Worm (Caenorhabditis elegans): Measurements from ENCODE around the gene sdha-1.

Gene sdha-1

ce11 chrX:8563663-8564450, 18.0 kb upstream of the sdha-1 start:
- peak; percentile 23 for TF ChIP-seq lin-14 (GFP tag; optimal IDR thresholded peaks at IDR 0.05)
- TF ChIP-seq C04F5.9 (tag; optimal IDR thresholded peaks at IDR 0.05): no peak
- peak; percentile 26 for TF ChIP-seq elt-2 (tag; optimal IDR thresholded peaks at IDR 0.05)
- no peak for TF ChIP-seq lin-35 (GFP tag; optimal IDR thresholded peaks at IDR 0.05)
- no peak for TF ChIP-seq zip-4 (GFP tag; optimal IDR thresholded peaks at IDR 0.05)
- TF ChIP-seq elt-3 (tag; optimal IDR thresholded peaks at IDR 0.05): peak in 1 of 6 experiments; percentile 36
- peak; percentile 18 for TF ChIP-seq nhr-20 (tag; optimal IDR thresholded peaks at IDR 0.05)
- no peak for TF ChIP-seq ama-1 (optimal IDR thresholded peaks at IDR 0.05)
- peak; percentile 47 for TF ChIP-seq nhr-85 (tag)
- TF ChIP-seq nhr-77 (tag; optimal IDR thresholded peaks at IDR 0.05): no peak
- no peak for TF ChIP-seq sup-37 (GFP tag; optimal IDR thresholded peaks at IDR 0.05)
- TF ChIP-seq dsc-1 (tag; optimal IDR thresholded peaks at IDR 0.05): peak; percentile 60
- no peak for TF ChIP-seq mef-2 (tag; optimal IDR thresholded peaks at IDR 0.05)

- no peak for TF ChIP-seq sox-4 (tag; optimal IDR thresholded peaks at IDR 0.05)
- no peak for TF ChIP-seq hlh-4 (tag; optimal IDR thresholded peaks at IDR 0.05)
- TF ChIP-seq lin-15B (tag; optimal IDR thresholded peaks at IDR 0.05): no peak
- TF ChIP-seq ets-5 (GFP tag; IDR thresholded peaks at IDR 0.05): no peak
- TF ChIP-seq aha-1 (tag; optimal IDR thresholded peaks at IDR 0.05): no peak
- no peak for TF ChIP-seq mef-2 (tag; optimal IDR thresholded peaks at IDR 0.05)
Measured at ce11 chrX:8562586-8562985, 16.8 kb upstream of the sdha-1 start.

- TF ChIP-seq xbp-1 (tag; optimal IDR thresholded peaks at IDR 0.05) (no peak), nhr-12 (tag; optimal IDR thresholded peaks at IDR 0.05) (no peak), grh-1 (GFP tag; IDR thresholded peaks at IDR 0.05) (no peak), nhr-237 (tag; optimal IDR thresholded peaks at IDR 0.05) (no peak), nhr-11 (tag; optimal IDR thresholded peaks at IDR 0.05) (no peak), fkh-10 (GFP tag; optimal IDR thresholded peaks at IDR 0.05) (peak; percentile 3), C34B4.2 (tag; optimal IDR thresholded peaks at IDR 0.05) (no peak), elt-3 (tag; optimal IDR thresholded peaks at IDR 0.05) (no peak), lin-14 (GFP tag; optimal IDR thresholded peaks at IDR 0.05) (peak; percentile 59), pqm-1 (tag; optimal IDR thresholded peaks at IDR 0.05) (no peak), ceh-90 (tag; optimal IDR thresholded peaks at IDR 0.05) (no peak), dpl-1 (GFP tag; optimal IDR thresholded peaks at IDR 0.05) (no peak), nhr-85 (tag) (peak; percentile 55), dsc-1 (tag; optimal IDR thresholded peaks at IDR 0.05) (peak; percentile 26), nhr-19 (GFP tag; conservative IDR thresholded peaks at IDR 0.05) (peak; percentile 23; the same call in 1 of the 2 replicates), lin-15B (tag; optimal IDR thresholded peaks at IDR 0.05) (no peak), snu-23 (GFP tag; optimal IDR thresholded peaks at IDR 0.05) (peak; percentile 31), lir-3 (tag; optimal IDR thresholded peaks at IDR 0.05; ENCODE audit: poor library complexity) (no peak), aly-2 (tag; optimal IDR thresholded peaks at IDR 0.05) (no peak), nhr-90 (tag; optimal IDR thresholded peaks at IDR 0.05; ENCODE audit: poor library complexity) (peak; percentile 28), efl-1 (optimal IDR thresholded peaks at IDR 0.05) (peak in 1 of 2 experiments; percentile 24), efl-1 (GFP tag; optimal IDR thresholded peaks at IDR 0.05 in 1 of 2) (no peak), mdl-1 (tag; optimal IDR thresholded peaks at IDR 0.05) (peak in 1 of 2 experiments; percentile 12), blmp-1 (tag; optimal IDR thresholded peaks at IDR 0.05) (peak; percentile 4), fos-1 (tag; optimal IDR thresholded peaks at IDR 0.05) (no peak), unc-130 (tag; optimal IDR thresholded peaks at IDR 0.05) (no peak), unc-98 (GFP tag; IDR thresholded peaks at IDR 0.05) (no peak), mep-1 (tag; optimal IDR thresholded peaks at IDR 0.05) (peak; percentile 21), pax-3 (tag; optimal IDR thresholded peaks at IDR 0.05) (no peak), swsn-7 (tag; optimal IDR thresholded peaks at IDR 0.05) (peak; percentile 30), nhr-47 (tag; optimal IDR thresholded peaks at IDR 0.05) (peak; percentile 28), ceh-63 (GFP tag; optimal IDR thresholded peaks at IDR 0.05) (no peak), ztf-4 (tag; optimal IDR thresholded peaks at IDR 0.05) (no peak), unc-86 (tag; optimal IDR thresholded peaks at IDR 0.05) (peak; percentile 13), lin-39 (tag; optimal IDR thresholded peaks at IDR 0.05) (no peak)
Measured at ce11 chrX:8556614-8557196, 10.9 kb upstream of the sdha-1 start, which contains the start of gene utx-1. Gene utx-1, plus strand, starts transcription at chrX:8557146.
